Worm (Caenorhabditis elegans): ENCODE data around the gene ZK228.1.

ZK228.1 gene

ce11 chrV:18444118-18444517, at the start of gene ZK228.1:
Gene ZK228.1 (plus strand): TSS chrV:18444418.
- TF ChIP-seq pbrm-1 (GFP tag; IDR thresholded peaks at IDR 0.05) (no peak), ceh-100 (GFP tag; IDR thresholded peaks at IDR 0.05) (no peak), nhr-120 (GFP tag; IDR thresholded peaks at IDR 0.05) (no peak), madf-3 (GFP tag; IDR thresholded peaks at IDR 0.05) (no peak), attf-6 (GFP tag; IDR thresholded peaks at IDR 0.05) (no peak), unc-130 (GFP tag; optimal IDR thresholded peaks at IDR 0.05) (no peak), snpc-4 (GFP tag; optimal IDR thresholded peaks at IDR 0.05) (no peak), snpc-4 (tag; optimal IDR thresholded peaks at IDR 0.05) (no peak), hlh-26 (GFP tag; conservative IDR thresholded peaks at IDR 0.05) (no peak), efl-1 (GFP tag; optimal IDR thresholded peaks at IDR 0.05) (no peak), ztf-26 (tag; optimal IDR thresholded peaks at IDR 0.05) (no peak), B0035.1 (tag; optimal IDR thresholded peaks at IDR 0.05) (no peak), tlf-1 (GFP tag; optimal IDR thresholded peaks at IDR 0.05) (no peak), rcor-1 (GFP tag; IDR thresholded peaks at IDR 0.05) (no peak), lin-40 (tag; optimal IDR thresholded peaks at IDR 0.05) (no peak), bed-2 (GFP tag; IDR thresholded peaks at IDR 0.05) (no peak), F57A8.1 (GFP tag; optimal IDR thresholded peaks at IDR 0.05) (no peak), ekl-4 (GFP tag; IDR thresholded peaks at IDR 0.05) (no peak), hlh-12 (tag; optimal IDR thresholded peaks at IDR 0.05) (no peak)

ce11 chrV:18395649-18396048, 48.6 kb upstream of the ZK228.1 start, which contains the start of gene Y51A2B.9:
Gene Y51A2B.9 (minus strand): TSS chrV:18395749.
- TF ChIP-seq ets-4 (GFP tag; optimal IDR thresholded peaks at IDR 0.05) (no peak), chd-7 (tag; optimal IDR thresholded peaks at IDR 0.05) (no peak), F22D6.2 (tag; optimal IDR thresholded peaks at IDR 0.05) (no peak)

ce11 chrV:18397814-18398213, 46.4 kb upstream of the ZK228.1 start, which contains the start of gene Y51A2B.16:
Gene Y51A2B.16 (minus strand): TSS chrV:18397914.
- TF ChIP-seq ama-1 (optimal IDR thresholded peaks at IDR 0.05) (no peak), ama-1 (GFP tag; optimal IDR thresholded peaks at IDR 0.05) (no peak), tbx-9 (tag; optimal IDR thresholded peaks at IDR 0.05; ENCODE audit: borderline replicate concordance) (no peak), fkh-3 (tag; optimal IDR thresholded peaks at IDR 0.05) (no peak), let-526 (GFP tag; IDR thresholded peaks at IDR 0.05) (no peak), F57C9.4 (tag; optimal IDR thresholded peaks at IDR 0.05) (no peak), rec-8 (tag; optimal IDR thresholded peaks at IDR 0.05) (no peak), F55B11.4 (tag; optimal IDR thresholded peaks at IDR 0.05; ENCODE audit: borderline replicate concordance, insufficient read depth) (no peak), dpff-1 (tag; optimal IDR thresholded peaks at IDR 0.05) (no peak), Y79H2A.3 (GFP tag; conservative IDR thresholded peaks at IDR 0.05) (no peak), nhr-179 (tag; optimal IDR thresholded peaks at IDR 0.05) (no peak), ceh-40 (GFP tag; IDR thresholded peaks at IDR 0.05) (no peak), snpc-4 (GFP tag; optimal IDR thresholded peaks at IDR 0.05) (no peak), snpc-4 (tag; optimal IDR thresholded peaks at IDR 0.05) (no peak), lin-54 (GFP tag; optimal IDR thresholded peaks at IDR 0.05) (no peak)

ce11 chrV:18402743-18403142, 41.5 kb upstream of the ZK228.1 start:
- TF ChIP-seq efl-1 (GFP tag; optimal IDR thresholded peaks at IDR 0.05) (no peak), nhr-90 (tag; optimal IDR thresholded peaks at IDR 0.05) (no peak), F57C9.4 (tag; optimal IDR thresholded peaks at IDR 0.05) (no peak), snpc-3.4 (tag; optimal IDR thresholded peaks at IDR 0.05) (no peak), rcor-1 (GFP tag; IDR thresholded peaks at IDR 0.05) (no peak), attf-5 (GFP tag; optimal IDR thresholded peaks at IDR 0.05) (no peak), Y67H2A.10 (GFP tag; conservative IDR thresholded peaks at IDR 0.05) (no peak), ztf-3 (GFP tag; optimal IDR thresholded peaks at IDR 0.05) (no peak), athp-1 (tag; optimal IDR thresholded peaks at IDR 0.05) (no peak), ets-4 (GFP tag; optimal IDR thresholded peaks at IDR 0.05) (no peak), egl-18 (GFP tag; IDR thresholded peaks at IDR 0.05) (no peak), ama-1 (optimal IDR thresholded peaks at IDR 0.05) (no peak), ama-1 (GFP tag; optimal IDR thresholded peaks at IDR 0.05) (no peak)
